Worm (Caenorhabditis elegans) whole organism, midembryonic: ENCODE measurements around the gene ipla-5.
A peak's percentile ranks its signal among the peaks of the same experiment; 100 is the strongest.

Experiments
- T22C8.4 ChIP-seq: fragments of 200-800 bp; sonication (Bioruptor generic); IDR thresholded peaks from 2 replicates; pipeline ENCODE4 v1.3.6; 2022; ENCODE audit warnings: missing genetic modification characterization, missing compliant biosample characterization
- cog-1 ChIP-seq: sonication (generic microtip); optimal IDR thresholded peaks from 2 replicates; lab custom pipeline; 2016; ENCODE audit warnings: missing genetic modification characterization, missing compliant biosample characterization
- flt-1 ChIP-seq: fragments of 200-800 bp; sonication (Bioruptor generic); IDR thresholded peaks from 2 replicates; pipeline ENCODE4 v1.3.6; 2022; ENCODE audit warnings: missing genetic modification characterization, missing compliant biosample characterization
- klf-2 ChIP-seq: fragments of 200-800 bp; sonication (Bioruptor generic); conservative IDR thresholded peaks from 2 replicates; pipeline ENCODE4 v1.3.6; 2022; ENCODE audit warnings: missing genetic modification reagents, missing genetic modification characterization, missing compliant biosample characterization
- med-1 ChIP-seq: sonication (generic microtip); optimal IDR thresholded peaks from 2 replicates; lab custom pipeline; 2017; ENCODE audit warnings: missing genetic modification characterization, mild to moderate bottlenecking, missing compliant biosample characterization, antibody characterized with exemption, missing genetic modification reagents; ENCODE audit not compliant: insufficient read depth
- ref-1 ChIP-seq: fragments of 200-800 bp; sonication (Bioruptor generic); conservative IDR thresholded peaks from 2 replicates; pipeline ENCODE4 v1.3.6; 2022; ENCODE audit warnings: missing genetic modification reagents, missing genetic modification characterization, missing compliant biosample characterization
- tab-1 ChIP-seq: fragments of 200-800 bp; sonication (Bioruptor generic); IDR thresholded peaks from 2 replicates; pipeline ENCODE4 v1.3.6; 2022; ENCODE audit warnings: missing genetic modification characterization, missing compliant biosample characterization
- ztf-23 ChIP-seq: fragments of 200-800 bp; sonication (Bioruptor generic); IDR thresholded peaks from 2 replicates; pipeline ENCODE4 v1.3.6; 2022; ENCODE audit warnings: missing genetic modification reagents, missing genetic modification characterization, missing compliant biosample characterization
- ztf-29 ChIP-seq: fragments of 200-800 bp; sonication (Bioruptor generic); IDR thresholded peaks from 2 replicates; pipeline ENCODE4 v1.3.6; 2022; ENCODE audit warnings: missing genetic modification reagents, missing genetic modification characterization, missing compliant biosample characterization

Gene ipla-5

DNA sequence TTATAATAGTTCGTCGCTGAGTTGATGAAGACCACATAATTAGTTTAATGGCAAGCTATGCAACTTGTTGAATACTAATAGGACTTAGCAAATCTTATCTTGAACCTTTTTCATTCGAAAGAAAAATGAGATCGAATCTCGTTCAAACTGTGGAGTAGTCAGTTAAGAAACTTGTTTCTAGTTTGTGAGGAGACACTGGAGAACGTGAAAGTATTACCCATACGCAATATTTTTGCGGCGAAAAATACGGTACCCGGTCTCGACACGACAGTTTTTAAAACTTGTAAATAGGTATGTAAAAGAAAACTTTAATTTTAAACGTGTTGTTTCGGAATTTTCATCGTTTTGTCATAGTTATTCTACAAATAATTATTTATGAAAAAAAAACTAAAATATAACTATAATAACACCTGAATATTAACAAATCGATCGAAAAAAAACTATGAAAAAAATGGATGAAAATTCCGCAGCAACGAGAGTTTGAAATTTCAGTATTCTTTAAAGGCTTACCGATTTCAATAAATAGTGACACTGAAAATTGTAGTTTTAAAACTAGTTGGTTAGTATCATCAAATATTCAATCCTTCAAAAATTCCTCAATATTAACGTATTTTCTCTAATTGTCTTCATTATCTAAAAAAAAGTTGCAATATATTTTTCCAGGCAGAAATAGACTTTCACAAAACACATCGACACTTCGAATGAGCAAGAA lies 30.7 kb downstream of the ipla-5 start, which contains the start of the genes F20C5.7 and parg-1:
Gene F20C5.7 (minus strand): TSS at position 101 of the 712 bp plus-strand sequence.
Gene parg-1 (plus strand): TSS at position 662 of the 712 bp plus-strand sequence.
- TF ChIP-seq tab-1 (GFP tag; lab: Robert Waterston, UW), result no peak

DNA sequence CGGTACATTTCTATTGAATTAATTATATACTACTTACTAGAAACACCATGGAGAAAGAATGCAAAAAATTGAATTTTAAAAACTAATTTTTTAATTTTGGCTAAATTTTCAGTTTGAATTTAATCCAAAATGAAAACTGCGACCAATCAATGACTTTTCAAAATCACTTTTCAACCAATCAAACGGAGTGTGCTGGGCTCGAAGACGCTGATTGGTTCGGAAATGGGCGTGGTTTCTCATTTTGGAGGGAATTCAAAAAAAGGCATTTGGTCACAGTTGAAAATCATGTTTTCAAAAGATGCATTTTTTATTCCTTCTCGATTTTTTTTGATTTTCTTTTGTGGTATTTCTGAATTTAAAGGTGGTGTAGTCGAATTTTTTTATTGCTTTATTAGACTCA lies 33.9 kb downstream of the ipla-5 start:
- TF ChIP-seq ztf-23, result no peak
- no peak for TF ChIP-seq klf-2 (GFP tag; lab: Robert Waterston, UW)
- no peak for TF ChIP-seq flt-1 (GFP tag; lab: Robert Waterston, UW)
- TF ChIP-seq tab-1 (GFP tag; lab: Robert Waterston, UW), result no peak

DNA sequence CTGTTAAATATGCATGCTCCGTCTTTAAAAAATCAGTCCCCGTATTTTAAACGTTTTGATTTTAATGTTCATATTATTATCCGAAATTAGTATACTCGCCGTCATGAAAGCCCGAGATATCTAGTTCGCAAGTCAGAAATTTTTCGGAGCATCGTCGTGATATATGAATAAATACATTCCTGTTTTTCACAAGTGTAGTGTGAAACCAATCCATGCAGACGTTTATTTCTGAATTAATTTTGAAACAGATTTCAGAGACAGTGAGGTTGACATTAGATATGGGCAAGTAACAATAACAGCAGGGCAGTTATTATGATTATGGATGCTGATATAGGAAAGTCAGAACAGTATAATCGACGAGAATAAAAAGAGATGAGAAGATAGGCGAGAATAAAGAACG lies 37.4 kb downstream of the ipla-5 start:
- TF ChIP-seq ref-1 (no peak), med-1 (GFP tag; lab: Kevin White, UChicago) (no peak), tab-1 (GFP tag; lab: Robert Waterston, UW) (no peak), cog-1 (tag; lab: Kevin White, UChicago) (no peak), T22C8.4 (GFP tag; lab: Robert Waterston, UW) (no peak), ztf-23 (no peak), flt-1 (GFP tag; lab: Robert Waterston, UW) (no peak), ztf-29 (GFP tag; lab: Robert Waterston, UW) (no peak), klf-2 (GFP tag; lab: Robert Waterston, UW) (no peak)

DNA sequence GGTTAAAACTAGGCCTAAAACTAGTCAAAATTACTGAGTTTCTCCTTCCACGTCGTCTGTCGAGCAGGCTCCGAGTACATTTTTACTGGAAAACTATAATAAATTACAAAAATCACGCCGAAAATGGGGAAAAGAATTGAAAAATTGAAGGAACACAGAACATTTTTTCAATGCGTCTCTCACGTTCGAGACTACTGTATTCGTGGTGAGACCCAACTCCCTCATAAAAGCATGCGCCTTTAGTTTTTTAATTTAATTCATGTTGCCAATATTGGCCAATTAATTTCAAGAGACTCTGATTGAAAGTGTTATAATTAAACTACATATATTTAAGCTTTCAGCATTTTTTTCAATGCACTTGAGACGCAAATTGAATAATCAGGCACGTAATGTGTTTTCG lies 39.1 kb downstream of the ipla-5 start:
- no peak for TF ChIP-seq cog-1 (tag; lab: Kevin White, UChicago)
- no peak for TF ChIP-seq tab-1 (GFP tag; lab: Robert Waterston, UW)
- TF ChIP-seq T22C8.4 (GFP tag; lab: Robert Waterston, UW), result no peak
- TF ChIP-seq ref-1, result no peak
- no peak for TF ChIP-seq klf-2 (GFP tag; lab: Robert Waterston, UW)
- TF ChIP-seq ztf-29 (GFP tag; lab: Robert Waterston, UW), result no peak
- TF ChIP-seq flt-1 (GFP tag; lab: Robert Waterston, UW), result no peak
- no peak for TF ChIP-seq ztf-23
- TF ChIP-seq med-1 (GFP tag; lab: Kevin White, UChicago), result no peak

ce11 chrIV:8754727-8755126 lies 39.7 kb downstream of the ipla-5 start, which contains the start of gene elli-1:
Gene elli-1, minus strand, starts transcription at chrIV:8754827.
- TF ChIP-seq ref-1 (no peak), cog-1 (tag; lab: Kevin White, UChicago) (no peak), T22C8.4 (GFP tag; lab: Robert Waterston, UW) (no peak), med-1 (GFP tag; lab: Kevin White, UChicago) (no peak), ztf-29 (GFP tag; lab: Robert Waterston, UW) (no peak), flt-1 (GFP tag; lab: Robert Waterston, UW) (no peak), ztf-23 (no peak), tab-1 (GFP tag; lab: Robert Waterston, UW) (no peak), klf-2 (GFP tag; lab: Robert Waterston, UW) (no peak)

- TF ChIP-seq klf-2 (GFP tag; lab: Robert Waterston, UW) (no peak), ztf-29 (GFP tag; lab: Robert Waterston, UW) (no peak), cog-1 (tag; lab: Kevin White, UChicago) (no peak), T22C8.4 (GFP tag; lab: Robert Waterston, UW) (no peak), tab-1 (GFP tag; lab: Robert Waterston, UW) (no peak), flt-1 (GFP tag; lab: Robert Waterston, UW) (no peak), med-1 (GFP tag; lab: Kevin White, UChicago) (no peak), ref-1 (no peak), ztf-23 (no peak)
These were observed 42.7 kb downstream of the ipla-5 start for ce11 chrIV:8757729-8758128.

ce11 chrIV:8758620-8759019 lies 43.6 kb downstream of the ipla-5 start:
- TF ChIP-seq cog-1 (tag; lab: Kevin White, UChicago) (no peak), flt-1 (GFP tag; lab: Robert Waterston, UW) (no peak), ztf-23 (no peak), ref-1 (no peak), T22C8.4 (GFP tag; lab: Robert Waterston, UW) (no peak), ztf-29 (GFP tag; lab: Robert Waterston, UW) (no peak)

DNA sequence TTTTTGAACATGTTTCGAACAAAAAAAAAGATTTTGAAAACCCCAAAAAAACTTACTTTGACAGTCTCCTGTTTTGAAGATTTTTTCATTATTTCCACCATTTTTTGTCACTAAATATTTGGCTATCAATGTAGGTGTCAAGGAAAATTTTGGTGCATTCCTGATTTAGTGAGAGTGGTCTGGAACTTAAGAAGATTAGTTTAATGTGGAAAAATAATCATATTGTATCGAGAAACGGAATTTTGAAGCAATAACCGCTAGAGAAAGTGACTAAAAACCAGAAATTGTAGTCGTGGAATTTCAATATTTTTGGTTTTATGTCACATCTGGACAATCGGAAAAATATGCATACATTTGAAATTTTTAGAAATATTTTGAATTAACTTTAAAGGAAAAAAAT lies 46.8 kb downstream of the ipla-5 start, which contains the start of the genes F20C5.11 and klp-11:
Gene F20C5.11 (minus strand): TSS at position 101 of the 400 bp plus-strand sequence.
Gene klp-11 (minus strand): TSS at position 171 of the 400 bp plus-strand sequence.
- TF ChIP-seq ztf-23, result no peak
- no peak for TF ChIP-seq ref-1
- TF ChIP-seq med-1 (GFP tag; lab: Kevin White, UChicago), result no peak
- no peak for TF ChIP-seq T22C8.4 (GFP tag; lab: Robert Waterston, UW)
- no peak for TF ChIP-seq klf-2 (GFP tag; lab: Robert Waterston, UW)
- no peak for TF ChIP-seq flt-1 (GFP tag; lab: Robert Waterston, UW)
- TF ChIP-seq cog-1 (tag; lab: Kevin White, UChicago), result no peak
- TF ChIP-seq ztf-29 (GFP tag; lab: Robert Waterston, UW), result no peak
- TF ChIP-seq tab-1 (GFP tag; lab: Robert Waterston, UW), result no peak

- TF ChIP-seq klf-2 (GFP tag; lab: Robert Waterston, UW) (no peak), T22C8.4 (GFP tag; lab: Robert Waterston, UW) (peak; percentile 74), ref-1 (no peak), cog-1 (tag; lab: Kevin White, UChicago) (peak; percentile 47)
These were observed 47.4 kb downstream of the ipla-5 start for ce11 chrIV:8762471-8762870.

DNA sequence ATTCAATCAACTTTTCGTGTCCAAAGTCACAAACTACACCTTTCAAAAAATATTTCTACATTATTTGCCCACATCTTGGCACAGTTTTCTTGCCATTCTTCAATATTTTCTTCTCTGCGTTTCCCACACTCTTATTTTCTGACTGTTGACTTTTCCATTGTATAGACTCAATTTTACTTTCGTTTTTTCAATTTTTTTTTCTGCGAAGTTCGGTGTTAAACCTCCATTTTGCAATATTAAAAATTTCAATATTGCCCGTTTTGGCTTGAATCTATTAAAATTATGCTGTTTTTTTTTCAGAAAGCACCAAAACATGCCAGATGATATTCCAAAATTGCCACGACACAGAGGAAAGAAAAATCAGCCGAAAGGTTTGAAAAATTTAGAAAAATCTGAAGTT lies 49.5 kb downstream of the ipla-5 start, which contains the start of gene cdc-50.B:
Gene cdc-50.B (plus strand): TSS at position 301 of the 400 bp plus-strand sequence.
- TF ChIP-seq med-1 (GFP tag; lab: Kevin White, UChicago) (no peak), T22C8.4 (GFP tag; lab: Robert Waterston, UW) (no peak)
